Fruit fly (Drosophila melanogaster): ENCODE data around the gene Pfdn6.

The Pfdn6 gene

dm6 chr3L:19906780-19907705, 16.4 kb upstream of the Pfdn6 start (continued):
- TF ChIP-seq Awh (GFP tag; IDR thresholded peaks at IDR 0.05) (peak; percentile 82), CG31365 (tag; optimal IDR thresholded peaks at IDR 0.05) (peak; percentile 55), nmo (GFP tag; optimal IDR thresholded peaks at IDR 0.05) (peak; percentile 1), CG10543 (GFP tag; optimal IDR thresholded peaks at IDR 0.05) (peak; percentile 94), jumu (GFP tag; optimal IDR thresholded peaks at IDR 0.05) (peak; percentile 37), fd64A (GFP tag; optimal IDR thresholded peaks at IDR 0.05) (peak; percentile 83), phol (tag; optimal IDR thresholded peaks at IDR 0.05) (no peak), Dp (GFP tag; optimal IDR thresholded peaks at IDR 0.05) (no peak), MTF-1 (GFP tag; optimal IDR thresholded peaks at IDR 0.05; ENCODE audit: borderline replicate concordance) (peak; percentile 84), al (GFP tag; IDR thresholded peaks at IDR 0.05) (no peak), CG2678 (tag; optimal IDR thresholded peaks at IDR 0.05) (peak; percentile 66), CG1832 (GFP tag; optimal IDR thresholded peaks at IDR 0.05) (no peak), sens-2 (GFP tag; IDR thresholded peaks at IDR 0.05) (no peak), shn (GFP tag; optimal IDR thresholded peaks at IDR 0.05) (peak; percentile 51), CG9876 (GFP tag; optimal IDR thresholded peaks at IDR 0.05) (peak; percentile 30), bbx (GFP tag; IDR thresholded peaks at IDR 0.05; ENCODE audit: partially characterized antibody) (no peak), ro (GFP tag; IDR thresholded peaks at IDR 0.05) (no peak), CG2202 (tag; optimal IDR thresholded peaks at IDR 0.05) (peak; percentile 71), CG7745 (tag; optimal IDR thresholded peaks at IDR 0.05) (peak; percentile 26), CG2875 (GFP tag; optimal IDR thresholded peaks at IDR 0.05) (peak; percentile 75), ewg (GFP tag; optimal IDR thresholded peaks at IDR 0.05) (peak; percentile 59), rib (GFP tag; IDR thresholded peaks at IDR 0.05) (0 out of 2 replicates have a peak, but pooled peaks have one; percentile 22), emc (GFP tag; optimal IDR thresholded peaks at IDR 0.05) (peak; percentile 32), Dll (GFP tag; IDR thresholded peaks at IDR 0.05; ENCODE audit: partially characterized antibody) (no peak), CG11247 (GFP tag; IDR thresholded peaks at IDR 0.05) (peak; percentile 79), CG9215 (GFP tag; IDR thresholded peaks at IDR 0.05) (no peak), gsb (GFP tag; IDR thresholded peaks at IDR 0.05) (peak; percentile 41; the same call in 1 of the 2 replicates), da (GFP tag; optimal IDR thresholded peaks at IDR 0.05) (peak; percentile 74), vvl (GFP tag; IDR thresholded peaks at IDR 0.05) (peak; percentile 73), Rfx (GFP tag; IDR thresholded peaks at IDR 0.05) (peak; percentile 57; the same call in 1 of the 2 replicates), CG30403 (GFP tag; optimal IDR thresholded peaks at IDR 0.05) (peak; percentile 11), CG12659 (GFP tag; optimal IDR thresholded peaks at IDR 0.05) (peak; percentile 60), dan (GFP tag; IDR thresholded peaks at IDR 0.05) (no peak), CG13624 (GFP tag; optimal IDR thresholded peaks at IDR 0.05) (peak; percentile 14), CG14667 (GFP tag; IDR thresholded peaks at IDR 0.05) (no peak), inv (GFP tag; IDR thresholded peaks at IDR 0.05; ENCODE audit: partially characterized antibody) (no peak), CG6254 (GFP tag; optimal IDR thresholded peaks at IDR 0.05) (peak; percentile 53), E2f2 (GFP tag; IDR thresholded peaks at IDR 0.05) (peak; percentile 50; the same call in 1 of the 2 replicates), Blimp-1 (GFP tag; optimal IDR thresholded peaks at IDR 0.05) (peak; percentile 95), chm (GFP tag; IDR thresholded peaks at IDR 0.05) (peak; percentile 84), btn (GFP tag; optimal IDR thresholded peaks at IDR 0.05) (peak; percentile 72), pum (GFP tag; optimal IDR thresholded peaks at IDR 0.05) (peak; percentile 53), caup (GFP tag; optimal IDR thresholded peaks at IDR 0.05; ENCODE audit: severe bottlenecking) (peak; percentile 88), Dek (tag; optimal IDR thresholded peaks at IDR 0.05) (no peak), BtbVII (GFP tag; optimal IDR thresholded peaks at IDR 0.05) (peak; percentile 77), Kr (GFP tag; optimal IDR thresholded peaks at IDR 0.05) (peak; percentile 22), mam (GFP tag; optimal IDR thresholded peaks at IDR 0.05) (no peak), CG3281 (GFP tag; optimal IDR thresholded peaks at IDR 0.05) (peak; percentile 67)

All from whole organism, embryonic.